Worm (Caenorhabditis elegans): Measurements from ENCODE around the gene cct-3.

- no peak for TF ChIP-seq ama-1 (optimal IDR thresholded peaks at IDR 0.05)
- TF ChIP-seq elt-1 (tag; optimal IDR thresholded peaks at IDR 0.05), result no peak
- TF ChIP-seq elt-2 (tag; optimal IDR thresholded peaks at IDR 0.05), result no peak
- TF ChIP-seq unc-39 (tag; optimal IDR thresholded peaks at IDR 0.05), result no peak
- no peak for TF ChIP-seq sea-2 (GFP tag; optimal IDR thresholded peaks at IDR 0.05)
- TF ChIP-seq fos-1 (tag; optimal IDR thresholded peaks at IDR 0.05), result no peak
- TF ChIP-seq nhr-11 (tag; optimal IDR thresholded peaks at IDR 0.05), result no peak
- no peak for TF ChIP-seq tbx-2 (tag; optimal IDR thresholded peaks at IDR 0.05)
- TF ChIP-seq snpc-4 (tag; optimal IDR thresholded peaks at IDR 0.05), result no peak
- no peak for TF ChIP-seq ztf-4 (tag; optimal IDR thresholded peaks at IDR 0.05)
- TF ChIP-seq nhr-237 (tag; optimal IDR thresholded peaks at IDR 0.05), result no peak
- TF ChIP-seq nhr-76 (tag; optimal IDR thresholded peaks at IDR 0.05), result no peak
Measured at ce11 chrII:2236352-2236751, 3.0 kb downstream of the cct-3 start.

All from whole organism, L3 larva.